Worm (Caenorhabditis elegans) whole organism, midembryonic: ENCODE measurements around the gene C25F9.16.

ENCODE experiments used
- T22C8.4 ChIP-seq: fragments of 200-800 bp; sonication (Bioruptor generic); IDR thresholded peaks from 2 replicates; pipeline ENCODE4 v1.3.6; 2022; ENCODE audit warnings: missing genetic modification characterization, missing compliant biosample characterization
- klf-2 ChIP-seq: fragments of 200-800 bp; sonication (Bioruptor generic); conservative IDR thresholded peaks from 2 replicates; pipeline ENCODE4 v1.3.6; 2022; ENCODE audit warnings: missing genetic modification reagents, missing genetic modification characterization, missing compliant biosample characterization

DNA sequence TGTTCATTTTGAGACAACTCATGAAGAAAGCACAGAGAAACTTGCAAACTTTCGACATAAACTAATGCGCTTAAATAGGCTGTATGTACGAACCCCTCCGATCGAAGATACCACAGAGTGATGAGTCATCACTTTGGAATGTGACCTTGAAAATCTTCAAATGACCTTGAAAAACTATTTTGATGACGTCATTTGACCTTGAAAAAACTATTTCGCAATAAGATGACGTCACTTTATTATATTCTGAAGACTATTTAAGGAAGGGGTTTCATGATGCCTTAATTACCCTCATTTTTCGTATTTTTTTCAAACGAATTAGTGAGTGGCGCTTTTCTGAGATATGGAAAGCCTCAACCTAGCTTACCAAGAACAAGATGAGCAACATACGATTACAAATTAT lies 13.1 kb upstream of the C25F9.16 start, which contains the start of gene C25F9.2:
- TF ChIP-seq T22C8.4 (GFP tag; lab: Robert Waterston, UW): no peak
- TF ChIP-seq klf-2 (GFP tag; lab: Robert Waterston, UW): no peak
